Worm (Caenorhabditis elegans) whole organism, L1 larva: ENCODE results near the gene Y75B8A.19.

ENCODE experiments used
- Y116A8C.19 ChIP-seq: sonication (generic microtip); optimal IDR thresholded peaks from 2 replicates; lab custom pipeline; 2016; ENCODE audit warnings: missing compliant biosample characterization, missing genetic modification characterization, borderline replicate concordance
- aha-1 ChIP-seq: fragments of 150-350 bp; optimal IDR thresholded peaks from 2 replicates; lab custom pipeline; 2014; ENCODE audit warnings: missing biosample characterization, missing genetic modification characterization
- aly-2 ChIP-seq: fragments of 150-350 bp; optimal IDR thresholded peaks from 2 replicates; lab custom pipeline; 2014; ENCODE audit warnings: missing biosample characterization, missing genetic modification characterization
- ama-1 ChIP-seq: fragments of 150-350 bp; optimal IDR thresholded peaks from 2 replicates; lab custom pipeline; 2014
- ceh-63 ChIP-seq: fragments of 200-800 bp; sonication (Bioruptor generic); optimal IDR thresholded peaks from 2 replicates; lab custom pipeline; 2018; ENCODE audit warnings: mild to moderate bottlenecking, missing genetic modification characterization, missing compliant biosample characterization
- ceh-90 ChIP-seq: sonication (generic microtip); optimal IDR thresholded peaks from 2 replicates; lab custom pipeline; 2016; ENCODE audit warnings: missing genetic modification characterization, missing compliant biosample characterization
- ces-1 ChIP-seq: fragments of 150-350 bp; optimal IDR thresholded peaks from 2 replicates; lab custom pipeline; 2014; ENCODE audit warnings: missing biosample characterization, missing genetic modification reagents, missing genetic modification characterization
- dpl-1 ChIP-seq, 3 experiments: fragments of 150-350 bp in 2 of 3; sonication (generic microtip) in 1 of 3; optimal IDR thresholded peaks; 2 replicates each; lab custom pipeline; 2014 to 2017; ENCODE audit warnings: missing biosample characterization in 3 of 3, missing genetic modification characterization in 3 of 3, missing genetic modification reagents in 3 of 3
- dsc-1 ChIP-seq: sonication (generic microtip); optimal IDR thresholded peaks from 2 replicates; lab custom pipeline; 2016; ENCODE audit warnings: mild to moderate bottlenecking, missing genetic modification characterization, missing compliant biosample characterization
- efl-1 ChIP-seq, 4 experiments: fragments of 150-350 bp; optimal IDR thresholded peaks in 3 of 4; peaks in 1 of 4; 1 replicate in 1 of 4; 2 replicates in 3 of 4; lab custom pipeline; 2014; ENCODE audit warnings: missing biosample characterization in 2 of 4, missing genetic modification characterization in 2 of 4, missing genetic modification reagents in 2 of 4
- efl-3 ChIP-seq: fragments of 200-800 bp; sonication (Bioruptor generic); optimal IDR thresholded peaks from 2 replicates; lab custom pipeline; 2018; ENCODE audit warnings: mild to moderate bottlenecking, missing genetic modification characterization, missing compliant biosample characterization
- egl-13 ChIP-seq: sonication (generic microtip); optimal IDR thresholded peaks from 2 replicates; lab custom pipeline; 2016; ENCODE audit warnings: missing genotype, missing genetic modification reagents, missing genetic modification characterization, missing compliant biosample characterization
- elt-3 ChIP-seq, 6 experiments: fragments of 150-350 bp in 1 of 6; sonication (generic microtip); optimal IDR thresholded peaks; 2 replicates each; lab custom pipeline; 2017 to 2018; ENCODE audit warnings: missing biosample characterization in 6 of 6, missing genetic modification characterization in 6 of 6, inconsistent platforms in 1 of 6
- ets-5 ChIP-seq: fragments of 200-800 bp; sonication (Bioruptor generic); IDR thresholded peaks from 2 replicates; pipeline ENCODE4 v1.3.6; 2022; ENCODE audit warnings: missing genetic modification characterization, missing compliant biosample characterization
- fkh-10 ChIP-seq: sonication (generic microtip); optimal IDR thresholded peaks from 2 replicates; lab custom pipeline; 2017; ENCODE audit warnings: missing biosample characterization, missing genetic modification reagents, missing genetic modification characterization
- fkh-4 ChIP-seq: sonication (generic microtip); optimal IDR thresholded peaks from 2 replicates; lab custom pipeline; 2016; ENCODE audit warnings: missing compliant biosample characterization, missing genetic modification characterization, borderline replicate concordance
- fos-1 ChIP-seq: fragments of 150-350 bp; optimal IDR thresholded peaks from 2 replicates; lab custom pipeline; 2014; ENCODE audit warnings: missing biosample characterization, missing genetic modification characterization
- hlh-17 ChIP-seq: fragments of 200-800 bp; sonication (Bioruptor generic); optimal IDR thresholded peaks from 2 replicates; lab custom pipeline; 2018; ENCODE audit warnings: missing genetic modification characterization, mild to moderate bottlenecking, missing compliant biosample characterization, moderate library complexity, borderline replicate concordance
- hpl-2 ChIP-seq: fragments of 150-350 bp; optimal IDR thresholded peaks from 2 replicates; lab custom pipeline; 2014; ENCODE audit warnings: missing biosample characterization, missing genetic modification reagents, missing genetic modification characterization
- irx-1 ChIP-seq: sonication (generic microtip); optimal IDR thresholded peaks from 2 replicates; lab custom pipeline; 2016; ENCODE audit warnings: missing genetic modification characterization, missing compliant biosample characterization
- isw-1 ChIP-seq: fragments of 200-800 bp; sonication (Bioruptor generic); IDR thresholded peaks from 2 replicates; pipeline ENCODE4 v1.3.6; 2022; ENCODE audit warnings: missing genetic modification characterization, missing compliant biosample characterization
- jun-1 ChIP-seq: fragments of 150-350 bp; optimal IDR thresholded peaks from 2 replicates; lab custom pipeline; 2014; ENCODE audit warnings: missing biosample characterization, missing genetic modification reagents, missing genetic modification characterization
- lin-14 ChIP-seq: fragments of 200-800 bp; sonication (Bioruptor generic); optimal IDR thresholded peaks from 2 replicates; lab custom pipeline; 2018; ENCODE audit warnings: mild to moderate bottlenecking, missing genetic modification characterization, moderate library complexity, missing compliant biosample characterization
- lin-39 ChIP-seq: fragments of 150-350 bp; optimal IDR thresholded peaks from 2 replicates; lab custom pipeline; 2014; ENCODE audit warnings: missing biosample characterization, missing genetic modification reagents, missing genetic modification characterization
- lsy-2 ChIP-seq, 2 experiments: fragments of 150-350 bp; optimal IDR thresholded peaks; 2 replicates each; lab custom pipeline; 2014; ENCODE audit warnings: missing biosample characterization in 2 of 2, missing genetic modification characterization in 2 of 2
- mab-9 ChIP-seq: fragments of 200-800 bp; sonication (Bioruptor generic); IDR thresholded peaks from 2 replicates; pipeline ENCODE4 v1.3.6; 2022; ENCODE audit warnings: missing genetic modification reagents, missing genetic modification characterization, missing compliant biosample characterization
- mdl-1 ChIP-seq, 2 experiments: fragments of 150-350 bp; optimal IDR thresholded peaks; 2 replicates each; lab custom pipeline; 2014 to 2017; ENCODE audit warnings: missing biosample characterization in 2 of 2, missing genetic modification characterization in 2 of 2, inconsistent platforms in 1 of 2
- mef-2 ChIP-seq: fragments of 150-350 bp; optimal IDR thresholded peaks from 2 replicates; lab custom pipeline; 2014; ENCODE audit warnings: missing biosample characterization, missing genetic modification characterization
- mep-1 ChIP-seq: fragments of 150-350 bp; optimal IDR thresholded peaks from 2 replicates; lab custom pipeline; 2014; ENCODE audit warnings: missing biosample characterization, missing genetic modification characterization
- nhr-12 ChIP-seq: sonication (generic microtip); optimal IDR thresholded peaks from 2 replicates; lab custom pipeline; 2017; ENCODE audit warnings: missing biosample characterization, missing genetic modification characterization
- nhr-20 ChIP-seq: sonication (generic microtip); optimal IDR thresholded peaks from 2 replicates; lab custom pipeline; 2016; ENCODE audit warnings: mild to moderate bottlenecking, missing genetic modification characterization, missing compliant biosample characterization
- nhr-237 ChIP-seq: fragments of 150-350 bp; optimal IDR thresholded peaks from 2 replicates; lab custom pipeline; 2014; ENCODE audit warnings: missing biosample characterization, missing genetic modification characterization
- nhr-28 ChIP-seq: fragments of 150-350 bp; optimal IDR thresholded peaks from 2 replicates; lab custom pipeline; 2014; ENCODE audit warnings: missing biosample characterization, missing genetic modification characterization
- nhr-77 ChIP-seq: fragments of 150-350 bp; optimal IDR thresholded peaks from 2 replicates; lab custom pipeline; 2014; ENCODE audit warnings: missing biosample characterization, missing genetic modification characterization
- nhr-90 ChIP-seq: sonication (generic microtip); optimal IDR thresholded peaks from 2 replicates; lab custom pipeline; 2016; ENCODE audit warnings: mild to moderate bottlenecking, missing genetic modification characterization, missing compliant biosample characterization; ENCODE audit not compliant: poor library complexity
- pag-3 ChIP-seq: sonication (generic microtip); optimal IDR thresholded peaks from 2 replicates; lab custom pipeline; 2017; ENCODE audit warnings: missing genetic modification characterization, mild to moderate bottlenecking, missing compliant biosample characterization, antibody characterized with exemption, borderline replicate concordance; ENCODE audit not compliant: insufficient read depth
- pax-3 ChIP-seq: fragments of 200-800 bp; sonication (Bioruptor generic); optimal IDR thresholded peaks from 2 replicates; lab custom pipeline; 2018; ENCODE audit warnings: mild to moderate bottlenecking, missing genetic modification characterization, moderate library complexity, missing compliant biosample characterization
- rnt-1 ChIP-seq: sonication (generic microtip); optimal IDR thresholded peaks from 2 replicates; lab custom pipeline; 2016; ENCODE audit warnings: mild to moderate bottlenecking, missing genetic modification characterization, moderate library complexity, missing compliant biosample characterization
- snu-23 ChIP-seq: sonication (generic microtip); optimal IDR thresholded peaks from 2 replicates; lab custom pipeline; 2016; ENCODE audit warnings: missing genetic modification characterization, missing compliant biosample characterization
- sptf-1 ChIP-seq: fragments of 150-350 bp; optimal IDR thresholded peaks from 2 replicates; lab custom pipeline; 2014; ENCODE audit warnings: missing biosample characterization, missing genetic modification characterization
- sup-37 ChIP-seq: fragments of 200-800 bp; sonication (Bioruptor generic); optimal IDR thresholded peaks from 2 replicates; lab custom pipeline; 2018; ENCODE audit warnings: mild to moderate bottlenecking, missing genetic modification characterization, missing compliant biosample characterization
- swsn-7 ChIP-seq: sonication (generic microtip); optimal IDR thresholded peaks from 2 replicates; lab custom pipeline; 2016; ENCODE audit warnings: missing genetic modification characterization, missing compliant biosample characterization
- unc-62 ChIP-seq: fragments of 150-350 bp; optimal IDR thresholded peaks from 2 replicates; lab custom pipeline; 2014; ENCODE audit warnings: missing biosample characterization, missing genetic modification reagents, missing genetic modification characterization
- unc-86 ChIP-seq: sonication (generic microtip); optimal IDR thresholded peaks from 2 replicates; lab custom pipeline; 2016; ENCODE audit warnings: missing genetic modification characterization, missing compliant biosample characterization
- vab-15 ChIP-seq: sonication (generic microtip); optimal IDR thresholded peaks from 2 replicates; lab custom pipeline; 2017; ENCODE audit warnings: missing genotype, mild to moderate bottlenecking, missing genetic modification characterization, missing compliant biosample characterization
- xbp-1 ChIP-seq: sonication (generic microtip); optimal IDR thresholded peaks from 2 replicates; lab custom pipeline; 2016; ENCODE audit warnings: missing genetic modification characterization, missing compliant biosample characterization
- zip-4 ChIP-seq: fragments of 200-800 bp; sonication (Bioruptor generic); optimal IDR thresholded peaks from 2 replicates; lab custom pipeline; 2018; ENCODE audit warnings: mild to moderate bottlenecking, missing genetic modification characterization, moderate library complexity, missing compliant biosample characterization
- ztf-4 ChIP-seq: fragments of 150-350 bp; optimal IDR thresholded peaks from 2 replicates; lab custom pipeline; 2014; ENCODE audit warnings: missing biosample characterization, missing genetic modification characterization

Gene Y75B8A.19

DNA sequence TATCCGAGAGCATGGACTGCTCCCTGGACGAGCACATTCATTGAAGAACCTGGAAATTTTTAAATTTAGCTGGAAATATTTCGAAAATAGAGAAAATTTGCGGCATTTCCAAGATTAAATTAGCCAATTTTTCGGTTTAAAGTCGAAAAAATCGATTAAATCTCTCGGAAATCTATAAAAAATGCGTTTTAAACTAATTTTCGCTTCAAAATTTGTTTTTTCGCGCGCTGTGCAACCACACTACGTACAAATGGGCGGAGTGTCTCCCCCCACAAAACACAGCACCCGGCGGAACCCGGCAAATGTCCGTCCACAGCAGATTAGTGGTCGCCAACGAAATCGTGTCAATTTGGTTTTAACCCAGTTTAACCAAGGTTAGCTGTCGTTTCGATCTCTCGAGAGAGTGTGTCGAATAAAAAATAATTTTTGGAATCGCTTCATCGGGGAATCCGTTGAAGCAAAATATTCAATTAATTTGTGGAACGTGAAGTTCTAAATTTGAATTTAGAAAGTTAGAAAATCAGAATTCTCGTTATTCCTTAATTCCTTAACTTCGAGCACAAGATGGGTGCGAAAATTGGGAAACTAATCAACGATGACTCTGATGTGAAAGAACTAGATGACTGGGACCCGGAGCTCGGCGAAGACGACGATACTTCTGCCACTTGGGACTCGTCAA, 23.8 kb downstream of the Y75B8A.19 start, which contains the start of the genes tim-1 and Y75B8A.23 (continued):
- TF ChIP-seq nhr-20 (tag; lab: Kevin White, UChicago), result peak; percentile 98
- TF ChIP-seq zip-4 (GFP tag; lab: Kevin White, UChicago), result peak; percentile 89
- TF ChIP-seq egl-13, result peak; percentile 90
- peak; percentile 90 for TF ChIP-seq unc-86 (tag; lab: Kevin White, UChicago)
- TF ChIP-seq isw-1 (GFP tag; lab: Robert Waterston, UW), result peak; percentile 80
- TF ChIP-seq Y116A8C.19 (tag; lab: Kevin White, UChicago), result no peak
- peak; percentile 93 for TF ChIP-seq ztf-4
- peak; percentile 38 for TF ChIP-seq sptf-1
- TF ChIP-seq nhr-28 (tag; lab: Kevin White, UChicago), result no peak
- peak; percentile 98 for TF ChIP-seq dsc-1 (tag; lab: Kevin White, UChicago)
- TF ChIP-seq fkh-10 (GFP tag; lab: Kevin White, UChicago), result peak; percentile 74
- TF ChIP-seq ces-1 (GFP tag; lab: Kevin White, UChicago), result no peak
- TF ChIP-seq hlh-17 (GFP tag; lab: Kevin White, UChicago), result peak; percentile 89
- peak; percentile 76 for TF ChIP-seq mab-9
- peak; percentile 86 for TF ChIP-seq mef-2 (tag; lab: Kevin White, UChicago)
- peak; percentile 78 for TF ChIP-seq ceh-63
- no peak for TF ChIP-seq unc-62 (GFP tag; lab: Kevin White, UChicago)
- TF ChIP-seq pax-3, result peak; percentile 89
- peak; percentile 89 for TF ChIP-seq lin-39 (tag; lab: Kevin White, UChicago)
- peak; percentile 88 for TF ChIP-seq vab-15
- peak; percentile 94 for TF ChIP-seq fos-1 (tag; lab: Kevin White, UChicago)
- peak; percentile 97 for TF ChIP-seq swsn-7 (tag; lab: Kevin White, UChicago)
- peak; percentile 91 for TF ChIP-seq jun-1
- peak; percentile 98 for TF ChIP-seq snu-23 (GFP tag; lab: Kevin White, UChicago)
- TF ChIP-seq rnt-1 (tag; lab: Kevin White, UChicago), result peak; percentile 98
- peak; percentile 38 for TF ChIP-seq nhr-12 (tag; lab: Kevin White, UChicago)
- peak; percentile 94 for TF ChIP-seq mep-1 (tag; lab: Kevin White, UChicago)
- TF ChIP-seq irx-1 (tag; lab: Kevin White, UChicago), result peak; percentile 93
- TF ChIP-seq dpl-1 (GFP tag; optimal IDR thresholded peaks at IDR 0.05; lab: Kevin White, UChicago), result peak; percentile 96 to 97 (median 97)
- peak; percentile 72 for TF ChIP-seq efl-3 (GFP tag; lab: Kevin White, UChicago)
- no peak for TF ChIP-seq pag-3 (tag; lab: Kevin White, UChicago)
- peak in 5 of 6 experiments; percentile 8 to 95 (median 80) for TF ChIP-seq elt-3 (tag; optimal IDR thresholded peaks at IDR 0.05; lab: Kevin White, UChicago)
- TF ChIP-seq mdl-1 (tag; optimal IDR thresholded peaks at IDR 0.05; lab: Kevin White, UChicago), result peak in 1 of 2 experiments; percentile 91
- peak; percentile 86 for TF ChIP-seq nhr-237 (tag; lab: Kevin White, UChicago)
- peak; percentile 93 to 95 for TF ChIP-seq lsy-2 (tag; optimal IDR thresholded peaks at IDR 0.05; lab: Kevin White, UChicago)
- peak; percentile 96 for TF ChIP-seq lin-14 (GFP tag; lab: Kevin White, UChicago)
- TF ChIP-seq aly-2, result peak; percentile 97
- peak; percentile 91 for TF ChIP-seq sup-37 (GFP tag; lab: Kevin White, UChicago)
- peak; percentile 67 for TF ChIP-seq aha-1
- peak; percentile 99 for TF ChIP-seq nhr-90 (tag; lab: Kevin White, UChicago)

DNA sequence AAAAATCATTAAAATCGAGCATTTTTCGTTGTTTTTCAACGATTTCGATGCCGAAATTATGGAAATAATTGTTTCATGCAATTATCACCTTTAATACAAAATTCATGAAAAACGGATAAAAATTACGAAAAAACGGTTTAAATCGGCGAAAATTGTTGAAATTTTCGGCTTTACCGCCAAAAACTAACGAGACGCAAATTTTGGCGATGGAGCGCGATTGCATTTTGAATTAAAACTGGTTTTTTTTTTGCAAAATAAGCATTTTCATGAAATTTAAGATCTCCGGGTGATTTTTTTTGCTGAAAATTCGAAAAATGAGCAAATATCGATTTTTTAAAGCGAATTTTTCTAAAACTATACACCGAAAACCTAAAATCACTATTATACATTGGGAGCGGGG, 24.7 kb downstream of the Y75B8A.19 start:
- peak in 1 of 3 experiments; percentile 31 for TF ChIP-seq dpl-1 (GFP tag; optimal IDR thresholded peaks at IDR 0.05; lab: Kevin White, UChicago)
- peak; percentile 4 for TF ChIP-seq hpl-2
- no peak for TF ChIP-seq aha-1
- TF ChIP-seq ets-5 (GFP tag; lab: Robert Waterston, UW), result no peak
- no peak for TF ChIP-seq nhr-77 (tag; lab: Kevin White, UChicago)
- TF ChIP-seq ceh-90 (tag; lab: Kevin White, UChicago), result no peak
- no peak for TF ChIP-seq mdl-1 (tag; optimal IDR thresholded peaks at IDR 0.05; lab: Kevin White, UChicago)
- TF ChIP-seq fkh-4 (tag; lab: Kevin White, UChicago), result no peak
- no peak for TF ChIP-seq nhr-20 (tag; lab: Kevin White, UChicago)
- no peak for TF ChIP-seq xbp-1 (tag; lab: Kevin White, UChicago)
- peak; percentile 30 for TF ChIP-seq aly-2
- no peak for TF ChIP-seq ama-1 (lab: Kevin White, UChicago)
- peak in 1 of 2 experiments; percentile 97 for TF ChIP-seq efl-1 (optimal IDR thresholded peaks at IDR 0.05; lab: Kevin White, UChicago)
- peak; percentile 10 to 42 for TF ChIP-seq efl-1 (GFP tag; optimal IDR thresholded peaks at IDR 0.05 in 1 of 2; lab: Kevin White, UChicago)
